Fruit fly (Drosophila melanogaster) whole organism, prepupa: ENCODE results near the gene Dhc62B.

Source experiments
- CG1621 ChIP-seq: fragments of 200-800 bp; sonication (Bioruptor generic); optimal IDR thresholded peaks from 3 replicates; lab custom pipeline; 2018; ENCODE audit warnings: missing biosample characterization, mild to moderate bottlenecking, missing genetic modification characterization
- CG3919 ChIP-seq: fragments of 200-800 bp; sonication (Bioruptor generic); optimal IDR thresholded peaks from 3 replicates; lab custom pipeline; 2016; ENCODE audit warnings: missing biosample characterization, missing genetic modification characterization
- CG6792 ChIP-seq: fragments of 200-800 bp; sonication (Bioruptor generic); optimal IDR thresholded peaks from 3 replicates; lab custom pipeline; 2016; ENCODE audit warnings: missing biosample characterization, missing genetic modification characterization
- CG7368 ChIP-seq: fragments of 200-800 bp; sonication (Bioruptor generic); optimal IDR thresholded peaks from 3 replicates; lab custom pipeline; 2016; ENCODE audit warnings: missing biosample characterization, missing genetic modification characterization
- CG8632 ChIP-seq: fragments of 200-800 bp; sonication (Bioruptor generic); optimal IDR thresholded peaks from 3 replicates; lab custom pipeline; 2016; ENCODE audit warnings: missing biosample characterization, missing genetic modification characterization
- Eip75B ChIP-seq: fragments of 200-800 bp; sonication (Bioruptor generic); optimal IDR thresholded peaks from 3 replicates; lab custom pipeline; 2016; ENCODE audit warnings: missing biosample characterization, missing genetic modification characterization
- Gug ChIP-seq: fragments of 200-800 bp; sonication (Bioruptor generic); IDR thresholded peaks from 2 replicates; pipeline ENCODE4 v1.3.6; 2022; ENCODE audit warnings: missing biosample characterization, missing genetic modification characterization
- Sox102F ChIP-seq: fragments of 200-800 bp; sonication (Bioruptor generic); optimal IDR thresholded peaks from 2 replicates; lab custom pipeline; 2016; ENCODE audit warnings: missing biosample characterization, mild to moderate bottlenecking, missing genetic modification characterization
- ss ChIP-seq, 2 experiments: fragments of 200-800 bp; sonication (Bioruptor generic); optimal IDR thresholded peaks; 2 replicates in 1 of 2; 3 replicates in 1 of 2; lab custom pipeline; 2017 to 2018; ENCODE audit warnings: mild to moderate bottlenecking in 2 of 2, missing biosample characterization in 2 of 2, missing genetic modification characterization in 2 of 2, moderate library complexity in 1 of 2

dm6 chr3L:1730160-1730595 lies 41.4 kb downstream of the Dhc62B start:
- TF ChIP-seq Sox102F (GFP tag; lab: Kevin White, UChicago) (no peak), CG6792 (GFP tag; lab: Kevin White, UChicago) (no peak), Eip75B (GFP tag; lab: Kevin White, UChicago) (no peak), ss (GFP tag; optimal IDR thresholded peaks at IDR 0.05; lab: Kevin White, UChicago) (peak in 1 of 2 experiments; percentile 61), CG8632 (GFP tag; lab: Kevin White, UChicago) (no peak), CG1621 (tag; lab: Kevin White, UChicago) (no peak), CG3919 (GFP tag; lab: Kevin White, UChicago) (no peak), Gug (GFP tag; lab: Robert Waterston, UW) (no peak), CG7368 (GFP tag; lab: Kevin White, UChicago) (no peak)
